Worm (Caenorhabditis elegans) whole organism, midembryonic: ENCODE results near the gene vps-50.

Source experiments
- T22C8.4 ChIP-seq: fragments of 200-800 bp; sonication (Bioruptor generic); IDR thresholded peaks from 2 replicates; pipeline ENCODE4 v1.3.6; 2022; ENCODE audit warnings: missing genetic modification characterization, missing compliant biosample characterization
- cog-1 ChIP-seq: sonication (generic microtip); optimal IDR thresholded peaks from 2 replicates; lab custom pipeline; 2016; ENCODE audit warnings: missing genetic modification characterization, missing compliant biosample characterization
- flt-1 ChIP-seq: fragments of 200-800 bp; sonication (Bioruptor generic); IDR thresholded peaks from 2 replicates; pipeline ENCODE4 v1.3.6; 2022; ENCODE audit warnings: missing genetic modification characterization, missing compliant biosample characterization
- klf-2 ChIP-seq: fragments of 200-800 bp; sonication (Bioruptor generic); conservative IDR thresholded peaks from 2 replicates; pipeline ENCODE4 v1.3.6; 2022; ENCODE audit warnings: missing genetic modification reagents, missing genetic modification characterization, missing compliant biosample characterization
- med-1 ChIP-seq: sonication (generic microtip); optimal IDR thresholded peaks from 2 replicates; lab custom pipeline; 2017; ENCODE audit warnings: missing genetic modification characterization, mild to moderate bottlenecking, missing compliant biosample characterization, antibody characterized with exemption, missing genetic modification reagents; ENCODE audit not compliant: insufficient read depth
- ref-1 ChIP-seq: fragments of 200-800 bp; sonication (Bioruptor generic); conservative IDR thresholded peaks from 2 replicates; pipeline ENCODE4 v1.3.6; 2022; ENCODE audit warnings: missing genetic modification reagents, missing genetic modification characterization, missing compliant biosample characterization
- tab-1 ChIP-seq: fragments of 200-800 bp; sonication (Bioruptor generic); IDR thresholded peaks from 2 replicates; pipeline ENCODE4 v1.3.6; 2022; ENCODE audit warnings: missing genetic modification characterization, missing compliant biosample characterization
- ztf-23 ChIP-seq: fragments of 200-800 bp; sonication (Bioruptor generic); IDR thresholded peaks from 2 replicates; pipeline ENCODE4 v1.3.6; 2022; ENCODE audit warnings: missing genetic modification reagents, missing genetic modification characterization, missing compliant biosample characterization
- ztf-29 ChIP-seq: fragments of 200-800 bp; sonication (Bioruptor generic); IDR thresholded peaks from 2 replicates; pipeline ENCODE4 v1.3.6; 2022; ENCODE audit warnings: missing genetic modification reagents, missing genetic modification characterization, missing compliant biosample characterization

DNA sequence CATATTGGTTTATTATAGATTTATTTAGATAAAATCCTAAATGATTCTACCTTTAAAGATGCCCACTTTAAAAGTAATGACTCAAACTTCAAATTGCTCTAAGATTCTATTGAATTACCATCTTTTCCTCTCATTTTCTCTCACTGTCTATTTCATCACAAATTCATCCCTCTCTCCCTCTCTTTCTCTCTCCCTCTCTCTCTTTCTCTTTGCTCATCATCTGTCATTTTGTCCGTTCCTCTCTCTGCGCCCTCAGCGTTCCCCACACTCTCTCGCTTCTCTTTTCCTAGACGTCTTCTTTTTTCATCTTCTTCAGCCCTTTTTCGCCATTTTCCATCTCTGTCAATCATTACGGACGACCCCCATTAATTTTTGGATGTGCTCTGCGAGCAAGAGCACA, 36.1 kb downstream of the vps-50 start:
- 0 out of 2 replicates have a peak, but pooled peaks have one; percentile 11 for TF ChIP-seq ztf-23
- no peak for TF ChIP-seq ref-1 (GFP tag; lab: Robert Waterston, UW)
- no peak for TF ChIP-seq tab-1 (GFP tag; lab: Robert Waterston, UW)
- no peak for TF ChIP-seq klf-2
- TF ChIP-seq T22C8.4 (GFP tag; lab: Robert Waterston, UW) = no peak
- TF ChIP-seq ztf-29 (GFP tag; lab: Robert Waterston, UW) = no peak
- TF ChIP-seq flt-1 (GFP tag; lab: Robert Waterston, UW) = no peak
- no peak for TF ChIP-seq med-1
- TF ChIP-seq cog-1 (tag; lab: Kevin White, UChicago) = no peak
